Worm (Caenorhabditis elegans): ENCODE data around the gene clec-254.

Gene clec-254

ce11 chrV:18776245-18776737 is 22.1 kb upstream of the clec-254 start, which contains the start of gene Y17D7B.4 (continued):
- TF ChIP-seq arid-1 (GFP tag; conservative IDR thresholded peaks at IDR 0.05) (no peak), sdz-12 (GFP tag; optimal IDR thresholded peaks at IDR 0.05) (no peak), egl-43 (GFP tag; IDR thresholded peaks at IDR 0.05) (no peak), nhr-42 (GFP tag; IDR thresholded peaks at IDR 0.05) (0 out of 2 replicates have a peak, but pooled peaks have one; percentile 51), dpl-1 (GFP tag; optimal IDR thresholded peaks at IDR 0.05) (no peak), nhr-25 (tag; optimal IDR thresholded peaks at IDR 0.05; ENCODE audit: borderline replicate concordance, insufficient read depth) (no peak), aly-2 (tag; optimal IDR thresholded peaks at IDR 0.05) (no peak), ceh-28 (tag; optimal IDR thresholded peaks at IDR 0.05) (no peak), F10B5.3 (tag; optimal IDR thresholded peaks at IDR 0.05) (no peak), Y48G9A.11 (GFP tag; IDR thresholded peaks at IDR 0.05) (0 out of 2 replicates have a peak, but pooled peaks have one; percentile 9), lin-13 (GFP tag; optimal IDR thresholded peaks at IDR 0.05) (no peak), nhr-6 (tag; optimal IDR thresholded peaks at IDR 0.05) (no peak), nhr-76 (tag; optimal IDR thresholded peaks at IDR 0.05) (no peak), ceh-20 (GFP tag; IDR thresholded peaks at IDR 0.05) (no peak), unc-62 (GFP tag; optimal IDR thresholded peaks at IDR 0.05 in 1 of 2) (peak in 1 of 2 experiments; percentile 66), unc-62 (tag; optimal IDR thresholded peaks at IDR 0.05) (no peak), duxl-1 (tag; optimal IDR thresholded peaks at IDR 0.05; ENCODE audit: poor library complexity) (peak; percentile 57), nhr-237 (tag; optimal IDR thresholded peaks at IDR 0.05) (no peak)

- TF ChIP-seq unc-130 (GFP tag; optimal IDR thresholded peaks at IDR 0.05) (no peak), D1046.2 (GFP tag; IDR thresholded peaks at IDR 0.05) (no peak), nhr-41 (GFP tag; IDR thresholded peaks at IDR 0.05) (no peak), cey-2 (tag; optimal IDR thresholded peaks at IDR 0.05; ENCODE audit: borderline replicate concordance, insufficient read depth) (no peak), nhr-10 (tag; optimal IDR thresholded peaks at IDR 0.05) (no peak), tra-1 (GFP tag; IDR thresholded peaks at IDR 0.05) (no peak), mxl-2 (GFP tag; conservative IDR thresholded peaks at IDR 0.05) (no peak), hmg-1.1 (GFP tag; IDR thresholded peaks at IDR 0.05) (no peak), daf-8 (GFP tag; IDR thresholded peaks at IDR 0.05) (no peak), zip-11 (GFP tag; IDR thresholded peaks at IDR 0.05) (no peak)
Observed at ce11 chrV:18772761-18773160, 18.5 kb upstream of the clec-254 start, which contains the start of gene clec-257. clec-257 (plus strand) TSS chrV:18773061.

ce11 chrV:18771804-18772386 is 17.7 kb upstream of the clec-254 start:
- no peak for TF ChIP-seq zip-11 (GFP tag; IDR thresholded peaks at IDR 0.05)
- peak; percentile 91 for TF ChIP-seq aha-1 (tag)
- no peak for TF ChIP-seq lin-39 (tag; optimal IDR thresholded peaks at IDR 0.05)
- no peak for TF ChIP-seq nhr-42 (GFP tag; IDR thresholded peaks at IDR 0.05)
- no peak for TF ChIP-seq ces-1 (GFP tag; optimal IDR thresholded peaks at IDR 0.05)
- TF ChIP-seq unc-62 (GFP tag; optimal IDR thresholded peaks at IDR 0.05 in 1 of 2) = peak in 1 of 2 experiments; percentile 90
- TF ChIP-seq unc-62 (tag; optimal IDR thresholded peaks at IDR 0.05) = no peak

- no peak for TF ChIP-seq hlh-11 (tag; optimal IDR thresholded peaks at IDR 0.05)
- TF ChIP-seq zag-1 (tag; optimal IDR thresholded peaks at IDR 0.05) = no peak
- TF ChIP-seq F26F4.8 (GFP tag; conservative IDR thresholded peaks at IDR 0.05) = no peak
- TF ChIP-seq lin-13 (GFP tag; optimal IDR thresholded peaks at IDR 0.05) = no peak
- TF ChIP-seq F10B5.3 (tag; optimal IDR thresholded peaks at IDR 0.05) = no peak
- TF ChIP-seq php-3 (GFP tag; IDR thresholded peaks at IDR 0.05) = no peak
- TF ChIP-seq nhr-28 (tag; optimal IDR thresholded peaks at IDR 0.05) = no peak
- TF ChIP-seq attf-4 (tag; optimal IDR thresholded peaks at IDR 0.05) = no peak
Observed at ce11 chrV:18771390-18771789, 17.2 kb upstream of the clec-254 start, which contains the start of gene clec-256. clec-256 (plus strand) TSS chrV:18771690.
